Worm (Caenorhabditis elegans): ENCODE measurements around the gene adal-1.
"Not testable (repeated sequence)": the region's sequence is repeated elsewhere in the genome, so short reads cannot be mapped to it uniquely, and the experiment has no call there.

The adal-1 gene

DNA sequence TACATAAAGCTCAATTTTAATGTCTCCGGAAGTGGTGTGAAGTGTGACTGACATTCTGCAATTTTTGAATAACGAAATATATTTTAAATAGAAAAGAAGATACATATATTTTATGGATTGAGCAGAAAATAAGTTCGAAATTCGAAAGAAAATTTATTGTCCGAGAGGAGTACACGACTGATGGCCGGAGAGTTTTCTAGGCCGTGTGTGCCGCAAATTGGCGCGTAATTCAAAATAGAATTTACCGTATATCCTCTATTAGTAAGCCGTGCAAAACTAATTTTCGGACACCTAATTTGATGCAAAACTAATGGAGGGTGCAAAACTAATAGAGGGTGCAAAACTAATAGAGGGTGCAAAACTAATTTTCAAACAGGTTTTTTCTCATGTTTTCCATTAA is 19.9 kb upstream of the adal-1 start, which contains the start of gene cyn-10 (continued):
- TF ChIP-seq daf-12 (tag; optimal IDR thresholded peaks at IDR 0.05) (no peak), R02D3.7 (tag; optimal IDR thresholded peaks at IDR 0.05) (no peak), nhr-12 (tag; optimal IDR thresholded peaks at IDR 0.05) (no peak)

DNA sequence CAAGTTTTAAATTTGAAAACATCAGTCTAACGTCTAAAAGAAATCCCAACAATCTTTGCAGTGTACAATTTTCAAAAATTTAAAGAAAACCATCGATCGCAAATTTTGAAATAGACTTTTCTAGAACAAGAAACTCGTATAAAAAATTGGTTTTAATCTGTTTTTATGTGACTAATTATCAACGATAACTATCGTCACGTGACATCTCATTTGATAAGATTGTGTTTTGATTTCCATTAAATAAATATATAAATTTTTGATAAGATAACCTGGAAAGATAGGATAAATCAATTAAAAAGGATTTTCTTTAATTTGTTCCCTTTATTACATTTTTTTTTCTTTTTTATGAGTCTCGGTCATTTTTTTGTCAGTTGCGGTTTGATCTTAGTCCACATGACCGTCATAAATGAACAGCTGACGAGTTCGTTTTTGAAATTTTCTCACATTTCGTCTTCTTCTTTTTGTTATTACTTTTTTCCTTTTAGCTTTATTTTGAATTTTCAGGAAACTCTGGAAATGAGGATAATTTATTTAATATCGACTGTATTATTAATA is 16.2 kb upstream of the adal-1 start, which contains the start of gene asm-1:
Gene asm-1 (plus strand): TSS at position 505 of the 555 bp plus-strand sequence.
- TF ChIP-seq elt-2 (tag; optimal IDR thresholded peaks at IDR 0.05), result peak; percentile 26
- TF ChIP-seq daf-12 (tag; optimal IDR thresholded peaks at IDR 0.05), result no peak

DNA sequence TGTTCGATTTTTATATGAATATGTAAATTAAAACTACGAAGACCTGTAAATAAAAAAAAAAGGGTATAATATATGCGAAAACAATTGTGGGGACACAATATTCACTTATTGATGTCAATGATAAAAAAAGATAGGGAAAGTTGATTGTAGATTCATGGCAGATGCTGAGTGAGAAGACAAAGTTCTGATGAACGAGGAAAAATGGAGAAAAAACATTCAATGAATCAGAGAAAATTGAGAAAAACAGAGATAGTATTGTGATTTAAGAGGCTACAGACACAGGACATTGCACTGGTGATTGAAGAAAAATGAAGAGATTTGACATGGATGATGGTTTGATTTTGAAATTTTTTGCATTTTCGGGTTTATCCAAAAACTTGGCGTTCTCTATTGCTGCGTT is 15.2 kb upstream of the adal-1 start:
- TF ChIP-seq nhr-12 (tag; optimal IDR thresholded peaks at IDR 0.05), result no peak
- TF ChIP-seq mdl-1 (tag; optimal IDR thresholded peaks at IDR 0.05), result no peak
- no peak for TF ChIP-seq daf-12 (tag; optimal IDR thresholded peaks at IDR 0.05)
- no peak for TF ChIP-seq hmg-11 (tag; optimal IDR thresholded peaks at IDR 0.05)
- no peak for TF ChIP-seq R02D3.7 (tag; optimal IDR thresholded peaks at IDR 0.05)
- no peak for TF ChIP-seq egl-27 (tag; optimal IDR thresholded peaks at IDR 0.05)
- TF ChIP-seq ZK546.5 (tag; optimal IDR thresholded peaks at IDR 0.05), result no peak
- TF ChIP-seq nhr-67 (tag; optimal IDR thresholded peaks at IDR 0.05), result no peak
- TF ChIP-seq elt-3 (tag; optimal IDR thresholded peaks at IDR 0.05), result no peak

DNA sequence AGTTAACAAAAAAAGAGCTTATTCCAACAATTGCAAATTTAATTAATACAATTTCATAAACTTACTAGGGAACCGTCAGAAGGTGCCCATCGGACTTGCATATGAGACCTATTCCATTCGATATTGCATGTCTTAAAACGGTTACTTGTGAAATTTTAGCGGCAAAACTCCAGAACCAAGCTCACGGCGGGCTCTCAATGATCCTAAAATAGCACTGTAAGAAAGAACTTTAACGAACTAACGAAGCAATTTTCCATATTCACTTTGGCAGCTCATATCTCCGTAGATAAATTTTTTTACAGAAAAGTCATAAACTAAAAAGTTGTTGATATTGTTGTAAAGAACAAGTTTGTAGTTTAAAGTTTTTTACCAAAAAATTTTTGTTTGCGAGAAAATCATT is 14.2 kb upstream of the adal-1 start, which contains the start of gene B0252.3:
Gene B0252.3 (minus strand): TSS at position 101 of the 400 bp plus-strand sequence.
- not testable (repeated sequence) for TF ChIP-seq R02D3.7 (tag; optimal IDR thresholded peaks at IDR 0.05); pqm-1 (tag; optimal IDR thresholded peaks at IDR 0.05); sea-2 (GFP tag; optimal IDR thresholded peaks at IDR 0.05)

DNA sequence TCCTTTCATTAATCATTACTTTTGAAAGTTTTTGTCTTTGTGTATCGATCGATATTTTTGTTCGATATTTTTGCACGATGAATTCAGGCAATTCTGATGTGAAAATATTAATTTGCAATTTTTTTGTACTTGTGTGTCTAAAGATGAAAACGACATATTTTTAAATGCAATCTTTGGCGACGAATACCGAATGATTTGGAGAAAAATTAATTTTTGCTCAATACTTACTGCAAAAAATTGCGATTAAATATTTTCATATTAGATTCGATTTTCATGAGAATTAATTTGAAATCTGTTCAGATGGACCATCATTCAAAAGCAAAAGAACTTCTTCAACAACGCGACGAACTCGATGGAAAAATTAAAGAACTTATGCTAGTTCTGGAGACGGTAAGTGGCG is 8.4 kb upstream of the adal-1 start, which contains the start of gene psmd-9:
Gene psmd-9 (plus strand): TSS at position 301 of the 400 bp plus-strand sequence.
- TF ChIP-seq nhr-23 (tag; optimal IDR thresholded peaks at IDR 0.05) (no peak), tbx-2 (tag; optimal IDR thresholded peaks at IDR 0.05) (no peak), hmg-11 (tag; optimal IDR thresholded peaks at IDR 0.05) (no peak), ama-1 (optimal IDR thresholded peaks at IDR 0.05) (no peak), ceh-9 (tag; optimal IDR thresholded peaks at IDR 0.05) (no peak), ceh-16 (tag; optimal IDR thresholded peaks at IDR 0.05) (no peak), nhr-67 (tag; optimal IDR thresholded peaks at IDR 0.05) (no peak), ceh-28 (tag; optimal IDR thresholded peaks at IDR 0.05) (no peak), nhr-11 (tag; optimal IDR thresholded peaks at IDR 0.05) (no peak)

DNA sequence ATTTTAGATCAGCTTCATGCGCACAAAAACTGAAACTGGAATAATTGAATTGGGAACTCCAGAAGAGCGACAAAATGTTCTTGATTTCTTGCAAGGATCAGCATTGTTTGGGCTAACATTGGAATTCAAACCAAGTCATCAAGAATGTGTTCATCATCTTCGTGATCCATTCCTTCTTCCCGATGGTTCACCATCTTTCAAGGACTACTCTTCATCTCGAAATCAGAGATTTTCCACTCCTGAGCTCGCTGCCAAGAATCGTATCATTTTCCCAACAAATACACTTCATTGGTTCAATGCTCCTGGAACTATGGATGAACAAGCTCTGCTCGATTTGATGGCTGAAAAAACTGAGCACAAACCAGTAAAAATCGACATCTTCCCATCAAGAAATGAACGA is 7.3 kb upstream of the adal-1 start:
- TF ChIP-seq tbx-2 (tag; optimal IDR thresholded peaks at IDR 0.05) (no peak), nhr-12 (tag; optimal IDR thresholded peaks at IDR 0.05) (no peak), nhr-28 (tag; optimal IDR thresholded peaks at IDR 0.05) (no peak), lin-15B (tag; optimal IDR thresholded peaks at IDR 0.05) (no peak), R02D3.7 (tag; optimal IDR thresholded peaks at IDR 0.05) (no peak), eor-1 (tag; optimal IDR thresholded peaks at IDR 0.05) (no peak)

DNA sequence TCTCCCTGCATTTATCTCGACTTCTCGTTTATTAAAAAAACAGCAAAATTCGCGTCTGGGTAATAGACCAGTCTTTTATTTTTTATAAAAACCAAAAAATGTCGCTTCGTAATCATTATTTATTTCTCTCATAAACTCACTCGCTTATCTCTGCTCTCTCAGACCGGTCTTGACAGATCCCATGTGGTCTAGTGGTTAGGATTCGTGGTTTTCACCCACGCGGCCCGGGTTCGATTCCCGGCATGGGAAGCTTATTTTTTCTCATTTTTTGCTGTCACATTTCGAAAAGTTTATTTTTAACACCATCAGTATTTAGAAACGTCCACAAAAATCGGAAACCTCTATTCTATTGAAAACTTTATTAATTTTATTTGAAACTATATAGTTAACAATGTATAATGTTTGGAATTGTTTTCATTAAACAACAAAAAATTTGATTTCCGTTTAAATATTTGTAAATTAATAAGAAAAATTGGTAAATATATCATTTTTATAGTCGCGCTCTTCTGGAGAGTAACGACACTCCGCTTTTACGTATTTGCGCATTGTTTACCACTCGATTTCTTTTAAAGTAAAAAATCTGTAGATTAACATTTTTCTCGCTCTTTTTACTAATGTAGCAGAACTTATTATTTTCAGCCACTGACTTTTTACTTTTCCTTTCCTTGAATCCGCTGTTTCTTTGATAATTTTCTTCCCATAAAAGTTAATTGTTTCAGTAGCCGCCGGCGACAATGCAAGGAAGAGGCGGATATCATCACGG is 4.8 kb upstream of the adal-1 start, which contains the start of gene hrpl-1:
Gene hrpl-1 (plus strand): TSS at position 713 of the 763 bp plus-strand sequence.
- TF ChIP-seq elt-3 (tag; optimal IDR thresholded peaks at IDR 0.05), result no peak
- peak; percentile 24 for TF ChIP-seq nfya-1 (tag; optimal IDR thresholded peaks at IDR 0.05; ENCODE audit: insufficient read depth)
- TF ChIP-seq nhr-43 (tag; optimal IDR thresholded peaks at IDR 0.05; ENCODE audit: poor library complexity, severe bottlenecking), result peak; percentile 35

DNA sequence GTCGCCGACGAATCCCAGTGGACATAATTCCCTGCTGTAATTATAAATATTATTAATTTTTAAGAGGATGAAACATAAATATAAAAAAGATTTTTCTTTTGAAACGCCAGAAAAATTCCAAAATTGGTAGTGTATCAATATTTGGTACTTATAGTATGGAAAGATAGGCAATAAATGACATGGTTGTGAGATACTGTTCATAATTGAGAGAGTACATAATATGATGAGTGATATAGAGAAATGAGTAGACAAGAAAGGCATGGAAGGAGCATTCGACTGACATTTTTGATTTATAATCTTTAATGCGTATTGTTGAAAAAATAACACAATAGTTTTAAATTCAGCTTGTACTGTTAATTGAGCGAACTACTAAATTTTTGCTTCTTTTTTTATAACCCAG is 4.1 kb upstream of the adal-1 start, which contains the start of gene C44B7.11:
Gene C44B7.11 (minus strand): TSS at position 34 of the 400 bp plus-strand sequence.
- TF ChIP-seq elt-2 (tag; optimal IDR thresholded peaks at IDR 0.05) (peak; percentile 34), pqm-1 (tag; optimal IDR thresholded peaks at IDR 0.05) (peak; percentile 29), fkh-10 (GFP tag; optimal IDR thresholded peaks at IDR 0.05) (no peak), ama-1 (optimal IDR thresholded peaks at IDR 0.05) (no peak)

All from whole organism, L3 larva.